Worm (Caenorhabditis elegans): Measurements from ENCODE around the gene nspf-1.

Gene nspf-1

ce11 chrII:2677534-2678168 lies 9.8 kb upstream of the nspf-1 start, which contains the start of gene F22E5.17:
TSS of gene F22E5.17 (plus strand) at chrII:2678041.
- TF ChIP-seq ahr-1 (tag; optimal IDR thresholded peaks at IDR 0.05) (no peak), K02D7.2 (tag; optimal IDR thresholded peaks at IDR 0.05) (no peak), ceh-48 (tag; optimal IDR thresholded peaks at IDR 0.05) (no peak), lin-11 (tag; optimal IDR thresholded peaks at IDR 0.05) (no peak), ceh-24 (tag; optimal IDR thresholded peaks at IDR 0.05) (no peak), unc-42 (tag; optimal IDR thresholded peaks at IDR 0.05) (no peak), nfya-1 (tag; optimal IDR thresholded peaks at IDR 0.05) (no peak), elt-2 (tag; optimal IDR thresholded peaks at IDR 0.05) (peak; percentile 84)

DNA sequence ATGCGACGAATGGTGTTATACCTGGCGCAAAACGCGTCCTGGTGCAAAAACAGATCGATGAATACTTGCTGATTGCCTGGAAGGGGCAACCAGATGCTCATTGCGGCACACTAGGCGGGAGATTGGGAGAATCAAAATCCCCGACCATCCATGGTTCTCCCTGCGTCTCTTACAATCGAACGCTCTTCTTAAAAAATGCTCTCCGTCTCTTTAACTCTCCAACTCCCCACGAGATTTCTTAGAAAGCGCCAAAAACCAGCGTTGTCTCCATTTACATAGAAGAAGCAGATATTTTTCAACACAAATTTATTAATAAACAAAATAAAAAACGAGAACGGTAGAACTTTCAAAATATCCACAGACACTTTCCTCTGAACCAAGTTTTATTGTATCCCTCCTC lies 6.3 kb upstream of the nspf-1 start, which contains the start of gene F34D6.1:
Gene F34D6.1 (minus strand): TSS at position 101 of the 400 bp plus-strand sequence.
- TF ChIP-seq sdc-2 (tag; optimal IDR thresholded peaks at IDR 0.05) (no peak), lin-11 (tag; optimal IDR thresholded peaks at IDR 0.05) (no peak), gmeb-2 (tag; optimal IDR thresholded peaks at IDR 0.05) (no peak), dve-1 (tag; optimal IDR thresholded peaks at IDR 0.05) (no peak), ceh-45 (GFP tag; IDR thresholded peaks at IDR 0.05) (no peak), sox-2 (GFP tag; IDR thresholded peaks at IDR 0.05) (no peak), elt-4 (tag; optimal IDR thresholded peaks at IDR 0.05) (no peak), nhr-11 (tag; optimal IDR thresholded peaks at IDR 0.05) (no peak), ceh-14 (tag; optimal IDR thresholded peaks at IDR 0.05) (no peak), pha-2 (tag; optimal IDR thresholded peaks at IDR 0.05) (no peak), unc-55 (GFP tag; optimal IDR thresholded peaks at IDR 0.05) (no peak), Y22D7AL.16 (tag; optimal IDR thresholded peaks at IDR 0.05) (no peak), hlh-13 (GFP tag; optimal IDR thresholded peaks at IDR 0.05) (no peak), ceh-48 (tag; optimal IDR thresholded peaks at IDR 0.05) (no peak)

- TF ChIP-seq C38D4.7 (GFP tag; optimal IDR thresholded peaks at IDR 0.05) (no peak), hlh-8 (tag; optimal IDR thresholded peaks at IDR 0.05) (no peak), ref-2 (tag; optimal IDR thresholded peaks at IDR 0.05) (no peak), sdc-2 (tag; optimal IDR thresholded peaks at IDR 0.05) (no peak), ceh-19 (GFP tag; optimal IDR thresholded peaks at IDR 0.05) (no peak), pros-1 (tag; optimal IDR thresholded peaks at IDR 0.05) (no peak), npax-4 (tag; optimal IDR thresholded peaks at IDR 0.05) (no peak), ceh-6 (GFP tag; optimal IDR thresholded peaks at IDR 0.05) (no peak), ceh-45 (GFP tag; IDR thresholded peaks at IDR 0.05) (no peak), madf-2 (tag; optimal IDR thresholded peaks at IDR 0.05) (no peak), ahr-1 (tag; optimal IDR thresholded peaks at IDR 0.05) (no peak), unc-86 (tag; optimal IDR thresholded peaks at IDR 0.05) (no peak), ceh-14 (tag; optimal IDR thresholded peaks at IDR 0.05) (no peak), F13H6.1 (tag; optimal IDR thresholded peaks at IDR 0.05) (no peak), mec-3 (tag; optimal IDR thresholded peaks at IDR 0.05; ENCODE audit: borderline replicate concordance) (no peak), ceh-18 (tag; optimal IDR thresholded peaks at IDR 0.05) (no peak), ceh-2 (tag; optimal IDR thresholded peaks at IDR 0.05) (no peak)
Observed at ce11 chrII:2684208-2684607, 3.2 kb upstream of the nspf-1 start, which contains the start of gene ceh-87. TSS of gene ceh-87 (minus strand) at chrII:2684308.

DNA sequence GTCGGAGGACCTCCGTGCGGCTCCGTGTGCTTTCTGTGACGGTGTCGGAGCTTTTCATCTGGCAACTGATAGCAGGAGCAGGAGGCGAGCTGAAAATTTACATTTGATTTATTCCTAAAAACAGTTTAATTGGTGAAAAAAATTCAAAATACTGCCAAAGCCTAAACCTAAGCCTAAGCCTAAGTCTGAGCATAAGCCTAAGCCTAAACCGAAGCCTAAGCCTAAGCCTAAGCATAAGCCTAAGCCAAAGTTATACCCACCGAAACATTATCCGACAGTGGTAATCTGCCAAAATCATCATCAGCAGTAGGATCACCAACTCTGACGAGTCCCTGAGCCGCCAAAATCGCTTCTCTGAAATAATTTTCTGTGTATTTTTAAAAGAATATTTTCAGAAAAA lies 2.6 kb upstream of the nspf-1 start:
- TF ChIP-seq ceh-22 (tag; optimal IDR thresholded peaks at IDR 0.05) (no peak), npax-4 (tag; optimal IDR thresholded peaks at IDR 0.05) (no peak), sox-2 (GFP tag; IDR thresholded peaks at IDR 0.05) (no peak), elt-2 (tag; optimal IDR thresholded peaks at IDR 0.05) (no peak), pha-4 (tag; optimal IDR thresholded peaks at IDR 0.05) (no peak), ceh-34 (tag; optimal IDR thresholded peaks at IDR 0.05) (no peak), dmd-4 (tag; optimal IDR thresholded peaks at IDR 0.05; ENCODE audit: borderline replicate concordance) (no peak), lin-11 (tag; optimal IDR thresholded peaks at IDR 0.05) (no peak), ets-4 (tag; optimal IDR thresholded peaks at IDR 0.05) (no peak), hlh-6 (tag; optimal IDR thresholded peaks at IDR 0.05) (no peak), che-1 (tag; optimal IDR thresholded peaks at IDR 0.05) (no peak), sdc-2 (tag; optimal IDR thresholded peaks at IDR 0.05) (no peak), lim-6 (tag; optimal IDR thresholded peaks at IDR 0.05) (no peak), C38D4.7 (GFP tag; optimal IDR thresholded peaks at IDR 0.05) (no peak), pqm-1 (tag; optimal IDR thresholded peaks at IDR 0.05) (no peak)
